Worm (Caenorhabditis elegans) whole organism, L1 larva: Measurements from ENCODE around the gene pmp-3.

Experiments
- ama-1 ChIP-seq: fragments of 150-350 bp; optimal IDR thresholded peaks from 2 replicates; lab custom pipeline; 2014
- ceh-90 ChIP-seq: sonication (generic microtip); optimal IDR thresholded peaks from 2 replicates; lab custom pipeline; 2016; ENCODE audit warnings: missing genetic modification characterization, missing compliant biosample characterization
- ces-1 ChIP-seq: fragments of 150-350 bp; optimal IDR thresholded peaks from 2 replicates; lab custom pipeline; 2014; ENCODE audit warnings: missing biosample characterization, missing genetic modification reagents, missing genetic modification characterization
- fkh-8 ChIP-seq: sonication (generic microtip); optimal IDR thresholded peaks from 2 replicates; lab custom pipeline; 2016; ENCODE audit warnings: mild to moderate bottlenecking, missing genetic modification characterization, missing compliant biosample characterization
- fos-1 ChIP-seq: fragments of 150-350 bp; optimal IDR thresholded peaks from 2 replicates; lab custom pipeline; 2014; ENCODE audit warnings: missing biosample characterization, missing genetic modification characterization
- grh-1 ChIP-seq: fragments of 200-800 bp; sonication (Bioruptor generic); IDR thresholded peaks from 2 replicates; pipeline ENCODE4 v1.3.6; 2022; ENCODE audit warnings: missing genetic modification reagents, missing genetic modification characterization, missing compliant biosample characterization
- hlh-17 ChIP-seq: fragments of 200-800 bp; sonication (Bioruptor generic); optimal IDR thresholded peaks from 2 replicates; lab custom pipeline; 2018; ENCODE audit warnings: missing genetic modification characterization, mild to moderate bottlenecking, missing compliant biosample characterization, moderate library complexity, borderline replicate concordance
- mdl-1 ChIP-seq, 2 experiments: fragments of 150-350 bp; optimal IDR thresholded peaks; 2 replicates each; lab custom pipeline; 2014 to 2017; ENCODE audit warnings: missing biosample characterization in 2 of 2, missing genetic modification characterization in 2 of 2, inconsistent platforms in 1 of 2
- nhr-11 ChIP-seq: fragments of 150-350 bp; optimal IDR thresholded peaks from 2 replicates; lab custom pipeline; 2014; ENCODE audit warnings: missing biosample characterization, missing genetic modification characterization
- pag-3 ChIP-seq: sonication (generic microtip); optimal IDR thresholded peaks from 2 replicates; lab custom pipeline; 2017; ENCODE audit warnings: missing genetic modification characterization, mild to moderate bottlenecking, missing compliant biosample characterization, antibody characterized with exemption, borderline replicate concordance; ENCODE audit not compliant: insufficient read depth
- rnt-1 ChIP-seq: sonication (generic microtip); optimal IDR thresholded peaks from 2 replicates; lab custom pipeline; 2016; ENCODE audit warnings: mild to moderate bottlenecking, missing genetic modification characterization, moderate library complexity, missing compliant biosample characterization
- skn-1 ChIP-seq: fragments of 150-350 bp; optimal IDR thresholded peaks from 2 replicates; lab custom pipeline; 2014; ENCODE audit warnings: missing biosample characterization, missing genetic modification characterization
- tbx-2 ChIP-seq: sonication (generic microtip); optimal IDR thresholded peaks from 2 replicates; lab custom pipeline; 2016; ENCODE audit warnings: missing genetic modification characterization, missing compliant biosample characterization
- vab-15 ChIP-seq: sonication (generic microtip); optimal IDR thresholded peaks from 2 replicates; lab custom pipeline; 2017; ENCODE audit warnings: missing genotype, mild to moderate bottlenecking, missing genetic modification characterization, missing compliant biosample characterization

ce11 chrV:14648825-14649224 lies 2.3 kb downstream of the pmp-3 start:
- TF ChIP-seq rnt-1 (tag; lab: Kevin White, UChicago) (no peak), tbx-2 (tag; lab: Kevin White, UChicago) (no peak), grh-1 (no peak), skn-1 (tag; lab: Kevin White, UChicago) (no peak), ama-1 (no peak), mdl-1 (tag; optimal IDR thresholded peaks at IDR 0.05; lab: Kevin White, UChicago) (no peak), vab-15 (tag; lab: Kevin White, UChicago) (no peak), hlh-17 (GFP tag; lab: Kevin White, UChicago) (no peak), ces-1 (GFP tag; lab: Kevin White, UChicago) (no peak), fos-1 (no peak), fkh-8 (tag; lab: Kevin White, UChicago) (no peak), nhr-11 (tag; lab: Kevin White, UChicago) (no peak), pag-3 (tag; lab: Kevin White, UChicago) (no peak), ceh-90 (tag; lab: Kevin White, UChicago) (no peak)
